Worm (Caenorhabditis elegans) whole organism, L2 larva: Measurements from ENCODE around the gene C14A4.6.

Experiments
- ama-1 ChIP-seq: fragments of 150-350 bp; optimal IDR thresholded peaks from 2 replicates; lab custom pipeline; 2018; ENCODE audit warnings: inconsistent platforms
- ceh-82 ChIP-seq: fragments of 150-350 bp; optimal IDR thresholded peaks from 2 replicates; lab custom pipeline; 2014; ENCODE audit warnings: missing biosample characterization, missing genetic modification characterization
- lsy-2 ChIP-seq, 2 experiments: fragments of 150-350 bp in 1 of 2; sonication (generic microtip) in 1 of 2; optimal IDR thresholded peaks; 2 replicates each; lab custom pipeline; 2014 to 2017; ENCODE audit warnings: missing biosample characterization in 2 of 2, missing genetic modification characterization in 2 of 2
- nhr-77 ChIP-seq: fragments of 150-350 bp; optimal IDR thresholded peaks from 2 replicates; lab custom pipeline; 2014; ENCODE audit warnings: missing biosample characterization, missing genetic modification characterization
- unc-62 ChIP-seq: fragments of 150-350 bp; optimal IDR thresholded peaks from 2 replicates; lab custom pipeline; 2014; ENCODE audit warnings: missing biosample characterization, missing genetic modification reagents, missing genetic modification characterization

DNA sequence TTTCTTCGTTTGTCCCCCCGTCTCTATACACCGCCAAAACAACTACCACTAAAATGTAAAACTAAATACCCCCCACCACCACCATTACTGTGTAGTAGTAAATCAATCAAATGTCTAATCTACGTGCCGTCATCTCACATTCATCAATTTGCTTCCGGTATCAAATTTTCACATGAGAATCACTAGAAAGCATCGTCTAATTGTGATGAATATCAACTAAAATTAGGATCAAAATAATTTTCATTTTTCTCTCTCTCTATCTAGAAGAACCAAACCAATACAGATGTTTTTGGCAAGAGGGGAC lies 47.8 kb downstream of the C14A4.6 start:
- TF ChIP-seq ama-1 (lab: Kevin White, UChicago) (peak; percentile 83), lsy-2 (tag; optimal IDR thresholded peaks at IDR 0.05; lab: Kevin White, UChicago) (peak in 1 of 2 experiments; percentile 43), nhr-77 (tag; lab: Kevin White, UChicago) (no peak), ceh-82 (no peak), unc-62 (GFP tag; lab: Kevin White, UChicago) (no peak)
